Fruit fly (Drosophila melanogaster) whole organism, wandering third instar larva: ENCODE measurements around the gene Ugt35E1.

ENCODE experiments used
- CG32264 ChIP-seq: fragments of 200-800 bp; sonication (Bioruptor generic); optimal IDR thresholded peaks from 2 replicates; lab custom pipeline; 2016; ENCODE audit warnings: missing biosample characterization, missing genetic modification characterization
- CrebA ChIP-seq: fragments of 200-800 bp; sonication (Bioruptor generic); optimal IDR thresholded peaks from 2 replicates; lab custom pipeline; 2016; ENCODE audit warnings: missing biosample characterization, mild to moderate bottlenecking, missing genetic modification characterization, borderline replicate concordance
- GATAd ChIP-seq: sonication (Bioruptor generic); optimal IDR thresholded peaks from 2 replicates; lab custom pipeline; 2016; ENCODE audit warnings: missing biosample characterization, missing genetic modification characterization
- HLH106 ChIP-seq: fragments of 200-800 bp; optimal IDR thresholded peaks from 3 replicates; lab custom pipeline; 2019; ENCODE audit warnings: missing biosample characterization, mild to moderate bottlenecking, missing genetic modification characterization, moderate library complexity
- Hr78 ChIP-seq: fragments of >200 bp; optimal IDR thresholded peaks from 2 replicates; lab custom pipeline; 2017; ENCODE audit warnings: missing biosample characterization, missing genetic modification characterization
- Hr83 ChIP-seq: fragments of 200-300 bp; sonication (Bioruptor generic); optimal IDR thresholded peaks from 2 replicates; lab custom pipeline; 2016; ENCODE audit warnings: missing biosample characterization, mild to moderate bottlenecking, missing genetic modification characterization, moderate library complexity; ENCODE audit not compliant: poor library complexity, severe bottlenecking
- Jra ChIP-seq: sonication (Bioruptor generic); optimal IDR thresholded peaks from 2 replicates; lab custom pipeline; 2016; ENCODE audit warnings: missing biosample characterization, missing genetic modification characterization
- Myc ChIP-seq: fragments of >200 bp; optimal IDR thresholded peaks from 2 replicates; lab custom pipeline; 2017
- OdsH ChIP-seq: fragments of 200-800 bp; sonication (Bioruptor generic); optimal IDR thresholded peaks from 2 replicates; lab custom pipeline; 2016; ENCODE audit warnings: missing biosample characterization, mild to moderate bottlenecking, missing genetic modification characterization
- Rel ChIP-seq, 2 experiments: fragments of 200-800 bp; sonication (Bioruptor generic) in 1 of 2; optimal IDR thresholded peaks; 2 replicates in 1 of 2; 3 replicates in 1 of 2; lab custom pipeline; 2016 to 2019; ENCODE audit warnings: mild to moderate bottlenecking in 2 of 2, missing biosample characterization in 2 of 2, missing genetic modification characterization in 2 of 2, moderate library complexity in 1 of 2
- br ChIP-seq: fragments of 200-800 bp; sonication (Bioruptor generic); optimal IDR thresholded peaks from 2 replicates; lab custom pipeline; 2016; ENCODE audit warnings: missing biosample characterization, missing genetic modification characterization
- brk ChIP-seq: fragments of 200-800 bp; sonication (Bioruptor generic); optimal IDR thresholded peaks from 2 replicates; lab custom pipeline; 2016; ENCODE audit warnings: missing biosample characterization, mild to moderate bottlenecking, missing genetic modification characterization
- dl ChIP-seq, 2 experiments: fragments of 175-275, 200-275 bp in 1 of 2; fragments of 200-275 bp in 1 of 2; sonication (Bioruptor generic); optimal IDR thresholded peaks; lab custom pipeline; 2018; ENCODE audit warnings: mild to moderate bottlenecking in 2 of 2, missing biosample characterization in 2 of 2, missing genetic modification characterization in 2 of 2, moderate library complexity in 2 of 2; ENCODE audit not compliant: partially characterized antibody in 2 of 2, insufficient read depth in 1 of 2
- dmrt93B ChIP-seq: fragments of 200-800 bp; sonication (Bioruptor generic); optimal IDR thresholded peaks from 2 replicates; lab custom pipeline; 2018; ENCODE audit warnings: missing biosample characterization, mild to moderate bottlenecking, missing genetic modification characterization
- dsf ChIP-seq: sonication (Bioruptor generic); optimal IDR thresholded peaks from 2 replicates; lab custom pipeline; 2016; ENCODE audit warnings: missing biosample characterization, missing genetic modification characterization, borderline replicate concordance
- foxo ChIP-seq, 2 experiments: fragments of 200-800 bp; sonication (Bioruptor generic); optimal IDR thresholded peaks; 2 replicates in 1 of 2; 3 replicates in 1 of 2; lab custom pipeline; 2016 to 2017; ENCODE audit warnings: missing biosample characterization in 2 of 2, missing genetic modification characterization in 2 of 2
- fru ChIP-seq: fragments of 200-800 bp; sonication (Bioruptor generic); optimal IDR thresholded peaks from 3 replicates; lab custom pipeline; 2016; ENCODE audit warnings: missing biosample characterization, mild to moderate bottlenecking, missing genetic modification characterization
- h ChIP-seq: fragments of 200-800 bp; sonication (Bioruptor generic); optimal IDR thresholded peaks from 3 replicates; lab custom pipeline; 2016; ENCODE audit warnings: missing biosample characterization, mild to moderate bottlenecking, missing genetic modification characterization
- jim ChIP-seq: fragments of 175-275, 200-325 bp; sonication (Bioruptor generic); optimal IDR thresholded peaks from 2 replicates; lab custom pipeline; 2016; ENCODE audit warnings: missing biosample characterization, mild to moderate bottlenecking, missing genetic modification characterization
- lola ChIP-seq: fragments of >200 bp; optimal IDR thresholded peaks from 2 replicates; lab custom pipeline; 2017; ENCODE audit warnings: missing biosample characterization, missing genetic modification characterization
- pan ChIP-seq: fragments of >200 bp; optimal IDR thresholded peaks from 2 replicates; lab custom pipeline; 2017
- psq ChIP-seq: fragments of 200-800 bp; sonication (Bioruptor generic); optimal IDR thresholded peaks from 3 replicates; lab custom pipeline; 2017; ENCODE audit warnings: missing biosample characterization, mild to moderate bottlenecking, missing genetic modification characterization, moderate library complexity
- rgr ChIP-seq: fragments of 200-800 bp; sonication (Bioruptor generic); optimal IDR thresholded peaks from 3 replicates; lab custom pipeline; 2016; ENCODE audit warnings: missing biosample characterization, mild to moderate bottlenecking, missing genetic modification characterization
- sv ChIP-seq: fragments of 200-800 bp; sonication (Bioruptor generic); optimal IDR thresholded peaks from 3 replicates; lab custom pipeline; 2016; ENCODE audit warnings: missing biosample characterization, missing genetic modification characterization
- usp ChIP-seq: fragments of >200 bp; optimal IDR thresholded peaks from 2 replicates; lab custom pipeline; 2017; ENCODE audit warnings: missing biosample characterization, missing genetic modification characterization
- woc ChIP-seq: sonication (Bioruptor generic); optimal IDR thresholded peaks from 2 replicates; lab custom pipeline; 2016; ENCODE audit warnings: missing biosample characterization, mild to moderate bottlenecking, missing genetic modification characterization

Ugt35E1 gene

DNA sequence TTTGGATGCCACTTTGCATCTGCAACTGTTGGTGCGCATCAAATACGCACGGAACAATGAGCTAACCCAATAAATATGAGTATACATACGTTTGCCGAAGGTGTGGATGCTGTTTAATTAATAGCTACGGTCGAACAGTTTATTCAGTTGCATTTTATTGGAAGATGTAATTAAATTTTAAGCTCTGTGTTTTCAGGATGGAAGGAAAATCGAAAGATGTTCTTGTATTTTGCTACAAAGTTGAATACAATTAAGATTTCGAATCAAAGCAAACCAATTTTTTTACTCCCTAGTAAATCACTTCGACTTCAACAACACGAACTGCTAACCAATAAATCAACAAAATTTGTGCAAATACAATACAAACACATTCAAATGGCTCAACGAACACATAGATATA is 29.0 kb downstream of the Ugt35E1 start, which contains the start of gene mAcon2:
TSS of gene mAcon2 (plus strand) at position 301 of the 400 bp plus-strand sequence.
- TF ChIP-seq brk (GFP tag; lab: Kevin White, UChicago) = no peak
- TF ChIP-seq foxo (GFP tag; optimal IDR thresholded peaks at IDR 0.05; lab: Kevin White, UChicago) = no peak
- TF ChIP-seq sv = no peak
- no peak for TF ChIP-seq Myc (lab: Kevin White, UChicago)
- TF ChIP-seq GATAd (GFP tag; lab: Kevin White, UChicago) = no peak
- TF ChIP-seq Hr83 = no peak
- no peak for TF ChIP-seq Jra
- TF ChIP-seq rgr (GFP tag; lab: Kevin White, UChicago) = no peak
- TF ChIP-seq dsf = no peak
- TF ChIP-seq pan (lab: Kevin White, UChicago) = no peak
- no peak for TF ChIP-seq CG32264 (GFP tag; lab: Kevin White, UChicago)
- no peak for TF ChIP-seq OdsH (GFP tag; lab: Kevin White, UChicago)
- TF ChIP-seq woc (GFP tag; lab: Kevin White, UChicago) = no peak
- no peak for TF ChIP-seq CrebA (GFP tag; lab: Kevin White, UChicago)
- TF ChIP-seq lola (GFP tag; lab: Kevin White, UChicago) = no peak
- TF ChIP-seq jim = no peak
- TF ChIP-seq dl (GFP tag; optimal IDR thresholded peaks at IDR 0.05; lab: Kevin White, UChicago; ENCODE audit: insufficient read depth in 1 of 2, partially characterized antibody in 2 of 2) = no peak
- no peak for TF ChIP-seq dmrt93B (GFP tag; lab: Kevin White, UChicago)
- TF ChIP-seq br (GFP tag; lab: Kevin White, UChicago) = no peak

dm6 chr3R:11128116-11128626 is 37.7 kb downstream of the Ugt35E1 start, which contains the start of gene Ugt35C1:
Ugt35C1 (minus strand) TSS chr3R:11128328.
- no peak for TF ChIP-seq psq (GFP tag; lab: Kevin White, UChicago)
- no peak for TF ChIP-seq GATAd (GFP tag; lab: Kevin White, UChicago)
- TF ChIP-seq usp (GFP tag; lab: Kevin White, UChicago) = no peak
- TF ChIP-seq lola (GFP tag; lab: Kevin White, UChicago) = no peak
- TF ChIP-seq Jra = no peak
- TF ChIP-seq sv = no peak
- no peak for TF ChIP-seq brk (GFP tag; lab: Kevin White, UChicago)
- no peak for TF ChIP-seq HLH106
- no peak for TF ChIP-seq Hr78 (GFP tag; lab: Kevin White, UChicago)

dm6 chr3R:11126383-11126782 is 39.5 kb downstream of the Ugt35E1 start:
- TF ChIP-seq Rel (GFP tag; optimal IDR thresholded peaks at IDR 0.05; lab: Kevin White, UChicago) (no peak), Rel (tag; optimal IDR thresholded peaks at IDR 0.05; lab: Kevin White, UChicago) (peak; percentile 68), dsf (no peak), fru (GFP tag; lab: Kevin White, UChicago) (peak; percentile 63)

- TF ChIP-seq pan (lab: Kevin White, UChicago) (no peak), OdsH (GFP tag; lab: Kevin White, UChicago) (no peak), HLH106 (no peak), h (GFP tag; lab: Kevin White, UChicago) (no peak), jim (no peak), psq (GFP tag; lab: Kevin White, UChicago) (no peak), woc (GFP tag; lab: Kevin White, UChicago) (no peak)
Observed at dm6 chr3R:11115606-11116005, 50.3 kb downstream of the Ugt35E1 start, which contains the start of gene SdhCL. SdhCL (minus strand) TSS chr3R:11115706.
